Fruit fly (Drosophila melanogaster) whole organism, embryonic: Measurements from ENCODE around the gene CG43367.

Experiments
- Atf-2 ChIP-seq: fragments of 200-800 bp; sonication (Bioruptor generic); optimal IDR thresholded peaks from 2 replicates; lab custom pipeline; 2016; ENCODE audit warnings: missing biosample characterization, missing genetic modification characterization
- Bgb ChIP-seq: fragments of 200-800 bp; sonication (Bioruptor generic); IDR thresholded peaks from 2 replicates; pipeline ENCODE4 v1.3.6; 2022; ENCODE audit warnings: missing biosample characterization, missing genetic modification characterization; ENCODE audit not compliant: partially characterized antibody
- CG10431 ChIP-seq: fragments of 200-800 bp; sonication (Bioruptor generic); optimal IDR thresholded peaks from 3 replicates; lab custom pipeline; 2018; ENCODE audit warnings: missing biosample characterization, mild to moderate bottlenecking, missing genetic modification characterization
- CG10654 ChIP-seq: fragments of 200-800 bp; sonication (Bioruptor generic); optimal IDR thresholded peaks from 2 replicates; lab custom pipeline; 2016; ENCODE audit warnings: missing biosample characterization, missing genetic modification characterization
- CG12659 ChIP-seq: fragments of 200-800 bp; sonication (Bioruptor generic); optimal IDR thresholded peaks from 3 replicates; lab custom pipeline; 2017; ENCODE audit warnings: mild to moderate bottlenecking, missing biosample characterization, missing genetic modification reagents, missing genetic modification characterization
- CG12769 ChIP-seq: fragments of 200-800 bp; sonication (Bioruptor generic); optimal IDR thresholded peaks from 2 replicates; lab custom pipeline; 2019; ENCODE audit warnings: missing biosample characterization, mild to moderate bottlenecking, missing genetic modification characterization, moderate library complexity
- CG13424 ChIP-seq: fragments of 200-800 bp; sonication (Bioruptor generic); optimal IDR thresholded peaks from 2 replicates; lab custom pipeline; 2019; ENCODE audit warnings: missing biosample characterization, mild to moderate bottlenecking, missing genetic modification characterization, moderate library complexity
- CG1602 ChIP-seq: fragments of 200-800 bp; sonication (Bioruptor generic); optimal IDR thresholded peaks from 3 replicates; lab custom pipeline; 2016; ENCODE audit warnings: missing biosample characterization, missing genetic modification characterization
- CG1603 ChIP-seq: fragments of 200-800 bp; sonication (Bioruptor generic); optimal IDR thresholded peaks from 2 replicates; lab custom pipeline; 2019; ENCODE audit warnings: missing biosample characterization, mild to moderate bottlenecking, missing genetic modification characterization, moderate library complexity
- CG17568 ChIP-seq: fragments of 200-800 bp; sonication (Bioruptor generic); optimal IDR thresholded peaks from 2 replicates; lab custom pipeline; 2018; ENCODE audit warnings: missing biosample characterization, mild to moderate bottlenecking, missing genetic modification characterization, moderate library complexity
- CG18619 ChIP-seq: fragments of 200-800 bp; sonication (Bioruptor generic); optimal IDR thresholded peaks from 3 replicates; lab custom pipeline; 2017; ENCODE audit warnings: missing biosample characterization, mild to moderate bottlenecking, missing genetic modification characterization
- CG30431 ChIP-seq: fragments of 200-800 bp; sonication (Bioruptor generic); optimal IDR thresholded peaks from 2 replicates; lab custom pipeline; 2017; ENCODE audit warnings: missing biosample characterization, missing genetic modification characterization
- CG31365 ChIP-seq: fragments of 200-800 bp; sonication (Bioruptor generic); optimal IDR thresholded peaks from 2 replicates; lab custom pipeline; 2018; ENCODE audit warnings: missing biosample characterization, mild to moderate bottlenecking, missing genetic modification characterization
- CG34376 ChIP-seq: fragments of 200-800 bp; sonication (Bioruptor generic); optimal IDR thresholded peaks from 2 replicates; lab custom pipeline; 2018; ENCODE audit warnings: missing biosample characterization, mild to moderate bottlenecking, missing genetic modification characterization
- CG3838 ChIP-seq: fragments of 200-800 bp; sonication (Bioruptor generic); optimal IDR thresholded peaks from 3 replicates; lab custom pipeline; 2016; ENCODE audit warnings: missing biosample characterization, missing genetic modification characterization
- CG3995 ChIP-seq: fragments of 200-800 bp; sonication (Bioruptor generic); optimal IDR thresholded peaks from 3 replicates; lab custom pipeline; 2016; ENCODE audit warnings: missing biosample characterization, missing genetic modification characterization
- CG42726 ChIP-seq: fragments of 200-800 bp; sonication (Bioruptor generic); IDR thresholded peaks from 2 replicates; pipeline ENCODE4 v1.3.6; 2022; ENCODE audit warnings: missing biosample characterization, missing genetic modification characterization; ENCODE audit not compliant: partially characterized antibody
- CG5953 ChIP-seq: fragments of 200-800 bp; sonication (Bioruptor generic); IDR thresholded peaks from 2 replicates; pipeline ENCODE4 v1.3.6; 2022; ENCODE audit warnings: missing biosample characterization, missing genetic modification characterization
- CG6254 ChIP-seq: fragments of 200-800 bp; sonication (Bioruptor generic); optimal IDR thresholded peaks from 3 replicates; lab custom pipeline; 2017; ENCODE audit warnings: mild to moderate bottlenecking, missing biosample characterization, missing genetic modification reagents, missing genetic modification characterization
- CG8924 ChIP-seq: fragments of 200-800 bp; optimal IDR thresholded peaks from 3 replicates; lab custom pipeline; 2019; ENCODE audit warnings: missing biosample characterization, mild to moderate bottlenecking, missing genetic modification characterization, moderate library complexity
- CG9215 ChIP-seq: fragments of 200-800 bp; sonication (Bioruptor generic); IDR thresholded peaks from 2 replicates; pipeline ENCODE4 v1.3.6; 2022; ENCODE audit warnings: missing biosample characterization, missing genetic modification characterization
- CkIIα-i1 ChIP-seq: fragments of 200-800 bp; sonication (Bioruptor generic); IDR thresholded peaks from 2 replicates; pipeline ENCODE4 v1.3.6; 2022; ENCODE audit warnings: missing biosample characterization, missing genetic modification characterization
- Ets97D ChIP-seq: fragments of 200-800 bp; sonication (Bioruptor generic); optimal IDR thresholded peaks from 3 replicates; lab custom pipeline; 2016; ENCODE audit warnings: missing biosample characterization, missing genetic modification characterization
- Hand ChIP-seq: fragments of 200-800 bp; sonication (Bioruptor generic); optimal IDR thresholded peaks from 2 replicates; lab custom pipeline; 2017; ENCODE audit warnings: mild to moderate bottlenecking, missing biosample characterization, missing genetic modification reagents, missing genetic modification characterization
- Lhr ChIP-seq: fragments of 200-800 bp; sonication (Bioruptor generic); optimal IDR thresholded peaks from 3 replicates; lab custom pipeline; 2017; ENCODE audit warnings: mild to moderate bottlenecking, missing biosample characterization, missing genetic modification reagents, missing genetic modification characterization
- Lpt ChIP-seq: fragments of >200 bp; optimal IDR thresholded peaks from 2 replicates; lab custom pipeline; 2018; ENCODE audit warnings: missing biosample characterization, missing genetic modification characterization
- Max ChIP-seq: fragments of 200-800 bp; sonication (Bioruptor generic); optimal IDR thresholded peaks from 2 replicates; lab custom pipeline; 2016; ENCODE audit warnings: missing biosample characterization, mild to moderate bottlenecking, missing genetic modification characterization
- Neu2 ChIP-seq: fragments of 200-800 bp; sonication (Bioruptor generic); optimal IDR thresholded peaks from 3 replicates; lab custom pipeline; 2016; ENCODE audit warnings: missing biosample characterization, missing genetic modification characterization, borderline replicate concordance
- NfI ChIP-seq: fragments of 200-800 bp; sonication (Bioruptor generic); optimal IDR thresholded peaks from 3 replicates; lab custom pipeline; 2018; ENCODE audit warnings: missing biosample characterization, mild to moderate bottlenecking, missing genetic modification characterization, moderate library complexity
- Rx ChIP-seq: fragments of 200-800 bp; sonication (Bioruptor generic); IDR thresholded peaks from 2 replicates; pipeline ENCODE4 v1.3.6; 2022; ENCODE audit warnings: missing biosample characterization, missing genetic modification characterization
- Sox100B ChIP-seq: fragments of 200-800 bp; sonication (Bioruptor generic); optimal IDR thresholded peaks from 3 replicates; lab custom pipeline; 2018; ENCODE audit warnings: missing biosample characterization, mild to moderate bottlenecking, missing genetic modification characterization
- aop ChIP-seq: fragments of 200-800 bp; sonication (Bioruptor generic); IDR thresholded peaks from 2 replicates; pipeline ENCODE4 v1.3.6; 2022; ENCODE audit warnings: missing biosample characterization, missing genetic modification characterization
- az2 ChIP-seq: fragments of 200-800 bp; sonication (Bioruptor generic); optimal IDR thresholded peaks from 3 replicates; lab custom pipeline; 2016; ENCODE audit warnings: missing biosample characterization, missing genetic modification characterization
- bcd ChIP-seq: fragments of 200-800 bp; sonication (Bioruptor generic); optimal IDR thresholded peaks from 2 replicates; lab custom pipeline; 2017; ENCODE audit warnings: missing biosample characterization, mild to moderate bottlenecking, missing genetic modification characterization
- bsh ChIP-seq, 2 experiments: fragments of 200-800 bp; sonication (Bioruptor generic); optimal IDR thresholded peaks; 2 replicates each; lab custom pipeline; 2017 to 2018; ENCODE audit warnings: mild to moderate bottlenecking in 2 of 2, missing biosample characterization in 2 of 2, missing genetic modification characterization in 2 of 2, moderate library complexity in 1 of 2
- dmrt99B ChIP-seq: fragments of 200-800 bp; sonication (Bioruptor generic); optimal IDR thresholded peaks from 2 replicates; lab custom pipeline; 2018; ENCODE audit warnings: missing biosample characterization, mild to moderate bottlenecking, missing genetic modification characterization, moderate library complexity
- dysf ChIP-seq: fragments of 200-800 bp; sonication (Bioruptor generic); IDR thresholded peaks from 3 replicates; pipeline ENCODE4 v1.3.6; 2022; ENCODE audit warnings: missing biosample characterization, missing genetic modification characterization
- eve ChIP-seq, 2 experiments: fragments of >200 bp; optimal IDR thresholded peaks; 2 replicates each; lab custom pipeline; 2017; ENCODE audit warnings: missing biosample characterization in 2 of 2, missing genetic modification characterization in 2 of 2
- eyg ChIP-seq: fragments of 200-800 bp; sonication (Bioruptor generic); optimal IDR thresholded peaks from 3 replicates; lab custom pipeline; 2016; ENCODE audit warnings: missing biosample characterization, missing genetic modification characterization
- hkb ChIP-seq, 2 experiments: fragments of 200-800 bp in 1 of 2; fragments of >200 bp in 1 of 2; sonication (Bioruptor generic) in 1 of 2; IDR thresholded peaks in 1 of 2; optimal IDR thresholded peaks in 1 of 2; 2 replicates each; pipeline versions ENCODE4 v1.3.6 to Lab custom; 2017 to 2022; ENCODE audit warnings: missing biosample characterization in 1 of 2, missing genetic modification characterization in 1 of 2
- insv ChIP-seq, 2 experiments: fragments of 200-800 bp; sonication (Bioruptor generic); optimal IDR thresholded peaks; 3 replicates each; lab custom pipeline; 2016 to 2018; ENCODE audit warnings: missing biosample characterization in 2 of 2, missing genetic modification characterization in 2 of 2
- jumu ChIP-seq: fragments of 200-800 bp; sonication (Bioruptor generic); optimal IDR thresholded peaks from 3 replicates; lab custom pipeline; 2016; ENCODE audit warnings: missing biosample characterization, missing genetic modification characterization
- nerfin-1 ChIP-seq: fragments of 200-800 bp; sonication (Bioruptor generic); optimal IDR thresholded peaks from 3 replicates; lab custom pipeline; 2019; ENCODE audit warnings: missing biosample characterization, mild to moderate bottlenecking, missing genetic modification characterization, moderate library complexity
- peb ChIP-seq: fragments of 200-800 bp; sonication (Bioruptor generic); IDR thresholded peaks from 2 replicates; pipeline ENCODE4 v1.3.6; 2022; ENCODE audit warnings: missing biosample characterization, missing genetic modification characterization
- repo ChIP-seq: fragments of 200-800 bp; sonication (Bioruptor generic); optimal IDR thresholded peaks from 2 replicates; lab custom pipeline; 2016; ENCODE audit warnings: missing biosample characterization, missing genetic modification characterization
- ro ChIP-seq: fragments of 200-800 bp; sonication (Bioruptor generic); IDR thresholded peaks from 2 replicates; pipeline ENCODE4 v1.3.6; 2022; ENCODE audit warnings: missing biosample characterization, missing genetic modification characterization
- sd ChIP-seq: fragments of 200-800 bp; sonication (Bioruptor generic); optimal IDR thresholded peaks from 3 replicates; lab custom pipeline; 2018; ENCODE audit warnings: missing biosample characterization, mild to moderate bottlenecking, missing genetic modification characterization, moderate library complexity
- tll ChIP-seq, 2 experiments: fragments of 200-800 bp in 1 of 2; fragments of >200 bp in 1 of 2; sonication (Bioruptor generic) in 1 of 2; optimal IDR thresholded peaks; 2 replicates each; lab custom pipeline; 2017 to 2019; ENCODE audit warnings: missing biosample characterization in 2 of 2, missing genetic modification characterization in 2 of 2, mild to moderate bottlenecking in 1 of 2, moderate library complexity in 1 of 2
- usp ChIP-seq: fragments of >200 bp; optimal IDR thresholded peaks from 2 replicates; lab custom pipeline; 2017; ENCODE audit warnings: missing biosample characterization, missing genetic modification characterization

Gene CG43367

dm6 chr3L:4169957-4170651 is 23.7 kb upstream of the CG43367 start, which contains the start of gene Ero1L (continued):
- TF ChIP-seq tll (GFP tag; optimal IDR thresholded peaks at IDR 0.05; lab: Kevin White, UChicago) (no peak), CG10431 (no peak), CG31365 (no peak), repo (GFP tag; lab: Kevin White, UChicago) (no peak), CG3995 (GFP tag; lab: Kevin White, UChicago) (peak; percentile 21), CG5953 (GFP tag; lab: Robert Waterston, UW) (no peak), CG6254 (GFP tag; lab: Kevin White, UChicago) (peak; percentile 46), ro (GFP tag; lab: Robert Waterston, UW) (no peak), Atf-2 (GFP tag; lab: Kevin White, UChicago) (no peak), CG9215 (no peak; the same call in 1 of the 2 replicates), CG34376 (GFP tag; lab: Kevin White, UChicago) (no peak), dmrt99B (no peak), Max (peak; percentile 39), aop (GFP tag; lab: Robert Waterston, UW) (no peak), Neu2 (no peak), CG12659 (GFP tag; lab: Kevin White, UChicago) (peak; percentile 67), Sox100B (peak; percentile 47), CkIIα-i1 (no peak), eve (GFP tag; optimal IDR thresholded peaks at IDR 0.05; lab: Kevin White, UChicago) (no peak), NfI (no peak), CG1602 (peak; percentile 25), CG8924 (tag; lab: Kevin White, UChicago) (no peak), CG12769 (no peak), hkb (optimal IDR thresholded peaks at IDR 0.05; lab: Kevin White, UChicago) (no peak), hkb (GFP tag; IDR thresholded peaks at IDR 0.05; lab: Robert Waterston, UW) (no peak), Bgb (no peak), bsh (GFP tag; optimal IDR thresholded peaks at IDR 0.05; lab: Kevin White, UChicago) (no peak), CG3838 (GFP tag; lab: Kevin White, UChicago) (no peak), Lpt (GFP tag; lab: Kevin White, UChicago) (no peak), eyg (GFP tag; lab: Kevin White, UChicago) (no peak), usp (GFP tag; lab: Kevin White, UChicago) (no peak), CG30431 (GFP tag; lab: Kevin White, UChicago) (no peak), sd (no peak), Hand (GFP tag; lab: Kevin White, UChicago) (no peak), insv (GFP tag; optimal IDR thresholded peaks at IDR 0.05; lab: Kevin White, UChicago) (no peak), dysf (GFP tag; lab: Robert Waterston, UW) (no peak), az2 (GFP tag; lab: Kevin White, UChicago) (no peak), CG18619 (GFP tag; lab: Kevin White, UChicago) (peak; percentile 13), CG42726 (GFP tag; lab: Robert Waterston, UW) (no peak), nerfin-1 (tag; lab: Kevin White, UChicago) (peak; percentile 21), Lhr (peak; percentile 82), Rx (GFP tag; lab: Robert Waterston, UW) (no peak), CG10654 (GFP tag; lab: Kevin White, UChicago) (no peak), jumu (GFP tag; lab: Kevin White, UChicago) (no peak), bcd (GFP tag; lab: Kevin White, UChicago) (no peak), Ets97D (GFP tag; lab: Kevin White, UChicago) (peak; percentile 29), CG1603 (tag; lab: Kevin White, UChicago) (peak; percentile 33), CG17568 (no peak), CG13424 (tag; lab: Kevin White, UChicago) (no peak), peb (GFP tag; lab: Robert Waterston, UW) (no peak)
